Fruit fly (Drosophila melanogaster): Measurements from ENCODE around the gene Zcchc7.

- no peak for TF ChIP-seq CG14655 (GFP tag; optimal IDR thresholded peaks at IDR 0.05)
- TF ChIP-seq gl (tag; optimal IDR thresholded peaks at IDR 0.05), result no peak
- no peak for TF ChIP-seq CG12605 (GFP tag; IDR thresholded peaks at IDR 0.05)
- TF ChIP-seq CG15710 (tag; optimal IDR thresholded peaks at IDR 0.05), result no peak
- TF ChIP-seq CG8159 (tag; optimal IDR thresholded peaks at IDR 0.05), result no peak
- TF ChIP-seq CG8301 (tag; optimal IDR thresholded peaks at IDR 0.05), result no peak
- TF ChIP-seq D1 (tag; optimal IDR thresholded peaks at IDR 0.05), result no peak
- no peak for TF ChIP-seq Pif1B (GFP tag; optimal IDR thresholded peaks at IDR 0.05)
- no peak for TF ChIP-seq CG10348 (GFP tag; IDR thresholded peaks at IDR 0.05)
Observed at dm6 chr3L:16851566-16851965, 6.4 kb downstream of the Zcchc7 start.

Data from whole organism, pupa.